Worm (Caenorhabditis elegans): ENCODE measurements around the gene twk-21.

DNA sequence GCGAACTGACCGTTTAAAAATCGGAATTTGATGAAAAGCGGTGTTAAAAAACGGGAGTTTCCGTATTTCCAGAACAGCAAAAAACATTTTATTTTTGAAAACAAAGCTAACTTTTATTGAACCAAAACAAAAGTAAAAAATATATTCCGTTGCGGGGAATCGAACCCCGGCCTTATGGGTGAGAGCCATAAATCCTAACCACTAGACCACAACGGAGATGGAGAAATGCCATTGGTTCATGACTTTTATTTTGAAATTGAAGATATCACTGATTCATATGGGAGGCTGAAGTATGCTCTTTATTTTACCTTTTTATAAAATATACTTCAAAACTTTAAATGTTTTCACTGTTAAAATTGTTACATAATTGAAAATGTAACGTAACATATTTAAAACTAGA is 14.5 kb upstream of the twk-21 start:
- TF ChIP-seq ztf-29 (GFP tag; IDR thresholded peaks at IDR 0.05) (no peak), tab-1 (GFP tag; IDR thresholded peaks at IDR 0.05) (no peak), klf-2 (GFP tag; conservative IDR thresholded peaks at IDR 0.05) (no peak), cog-1 (tag; optimal IDR thresholded peaks at IDR 0.05) (no peak)

All from whole organism, midembryonic.